Worm (Caenorhabditis elegans) whole organism, L4 larva: ENCODE results near the gene mig-15.

Experiments
- ZK546.5 ChIP-seq, 2 experiments: sonication (generic microtip); optimal IDR thresholded peaks; 2 replicates each; lab custom pipeline; 2017; ENCODE audit warnings: missing biosample characterization in 2 of 2, missing genetic modification characterization in 2 of 2
- ama-1 ChIP-seq: fragments of 150-350 bp; optimal IDR thresholded peaks from 2 replicates; lab custom pipeline; 2014; ENCODE audit warnings: inconsistent platforms, mixed read lengths
- ceh-28 ChIP-seq: fragments of 150-350 bp; optimal IDR thresholded peaks from 2 replicates; lab custom pipeline; 2014; ENCODE audit warnings: missing biosample characterization, missing genetic modification reagents, missing genetic modification characterization
- ceh-82 ChIP-seq: sonication (generic microtip); optimal IDR thresholded peaks from 2 replicates; lab custom pipeline; 2017; ENCODE audit warnings: missing biosample characterization, missing genetic modification characterization
- ces-1 ChIP-seq: fragments of 150-350 bp; sonication (generic microtip); optimal IDR thresholded peaks from 4 replicates; lab custom pipeline; 2014; ENCODE audit warnings: missing biosample characterization, missing genetic modification reagents, missing genetic modification characterization
- lin-15B ChIP-seq: fragments of 150-350 bp; sonication (generic microtip); optimal IDR thresholded peaks from 3 replicates; lab custom pipeline; 2014; ENCODE audit warnings: missing biosample characterization, missing genetic modification characterization
- nhr-10 ChIP-seq: fragments of 150-350 bp; optimal IDR thresholded peaks from 2 replicates; lab custom pipeline; 2014; ENCODE audit warnings: missing biosample characterization, missing genetic modification characterization
- nhr-237 ChIP-seq: sonication (generic microtip); optimal IDR thresholded peaks from 2 replicates; lab custom pipeline; 2017; ENCODE audit warnings: missing biosample characterization, missing genetic modification characterization
- nhr-42 ChIP-seq: fragments of 200-800 bp; sonication (Bioruptor generic); IDR thresholded peaks from 2 replicates; pipeline ENCODE4 v1.3.6; 2022; ENCODE audit warnings: missing genetic modification characterization, missing compliant biosample characterization
- pha-4 ChIP-seq, 2 experiments: fragments of 150-350 bp in 1 of 2; fragments of 200-800 bp in 1 of 2; sonication (Bioruptor generic) in 1 of 2; IDR thresholded peaks in 1 of 2; optimal IDR thresholded peaks in 1 of 2; 2 replicates each; pipeline versions ENCODE4 v1.3.6 to Lab custom; 2014 to 2022; ENCODE audit warnings: missing genetic modification characterization in 2 of 2, missing genetic modification reagents in 2 of 2, missing biosample characterization in 1 of 2, missing compliant biosample characterization in 1 of 2
- unc-39 ChIP-seq: sonication (generic microtip); optimal IDR thresholded peaks from 2 replicates; lab custom pipeline; 2017; ENCODE audit warnings: missing biosample characterization, missing genetic modification characterization
- vab-7 ChIP-seq: fragments of 200-800 bp; sonication (Bioruptor generic); IDR thresholded peaks from 2 replicates; pipeline ENCODE4 v1.3.6; 2022; ENCODE audit warnings: missing genetic modification reagents, missing genetic modification characterization, missing compliant biosample characterization

ce11 chrX:10440781-10441180 is 12.3 kb upstream of the mig-15 start:
- TF ChIP-seq pha-4 (GFP tag; IDR thresholded peaks at IDR 0.05; lab: Robert Waterston, UW) = no peak
- no peak for TF ChIP-seq pha-4 (tag; optimal IDR thresholded peaks at IDR 0.05; lab: Kevin White, UChicago)
- TF ChIP-seq ama-1 (lab: Kevin White, UChicago) = no peak
- TF ChIP-seq ceh-28 (tag; lab: Kevin White, UChicago) = no peak
- no peak for TF ChIP-seq nhr-10 (tag; lab: Kevin White, UChicago)
- no peak for TF ChIP-seq nhr-237
- no peak for TF ChIP-seq ceh-82 (tag; lab: Kevin White, UChicago)
- no peak for TF ChIP-seq ces-1 (GFP tag; lab: Kevin White, UChicago)
- TF ChIP-seq nhr-42 (GFP tag; lab: Robert Waterston, UW) = no peak
- no peak for TF ChIP-seq unc-39 (tag; lab: Kevin White, UChicago)
- TF ChIP-seq lin-15B = no peak
- no peak for TF ChIP-seq vab-7 (GFP tag; lab: Robert Waterston, UW)
- no peak for TF ChIP-seq ZK546.5 (tag; optimal IDR thresholded peaks at IDR 0.05; lab: Kevin White, UChicago)
